Fruit fly (Drosophila melanogaster) whole organism, embryonic: ENCODE measurements around the gene CG1172.

ENCODE experiments used
- C15 ChIP-seq: fragments of 200-800 bp; sonication (Bioruptor generic); IDR thresholded peaks from 3 replicates; pipeline ENCODE4 v1.3.6; 2022; ENCODE audit warnings: missing biosample characterization, missing genetic modification characterization
- CG10959 ChIP-seq: fragments of 200-800 bp; sonication (Bioruptor generic); IDR thresholded peaks from 2 replicates; pipeline ENCODE4 v1.3.6; 2022; ENCODE audit warnings: missing biosample characterization, missing genetic modification characterization
- CG10979 ChIP-seq: fragments of 200-800 bp; sonication (Bioruptor generic); optimal IDR thresholded peaks from 2 replicates; lab custom pipeline; 2018; ENCODE audit warnings: missing biosample characterization, mild to moderate bottlenecking, missing genetic modification characterization, moderate library complexity
- CG11504 ChIP-seq: fragments of 200-800 bp; sonication (Bioruptor generic); optimal IDR thresholded peaks from 3 replicates; lab custom pipeline; 2019; ENCODE audit warnings: missing biosample characterization, mild to moderate bottlenecking, missing genetic modification characterization, moderate library complexity
- CG12155 ChIP-seq: fragments of 200-800 bp; sonication (Bioruptor generic); optimal IDR thresholded peaks from 3 replicates; lab custom pipeline; 2016; ENCODE audit warnings: missing biosample characterization, missing genetic modification characterization
- CG13287 ChIP-seq: fragments of 200-800 bp; sonication (Bioruptor generic); IDR thresholded peaks from 2 replicates; pipeline ENCODE4 v1.3.6; 2022; ENCODE audit warnings: missing biosample characterization, missing genetic modification characterization; ENCODE audit not compliant: partially characterized antibody
- CG13894 ChIP-seq: fragments of 200-800 bp; sonication (Bioruptor generic); optimal IDR thresholded peaks from 3 replicates; lab custom pipeline; 2018; ENCODE audit warnings: missing biosample characterization, mild to moderate bottlenecking, missing genetic modification characterization, moderate library complexity
- CG14860 ChIP-seq: fragments of 200-800 bp; sonication (Bioruptor generic); IDR thresholded peaks from 3 replicates; pipeline ENCODE4 v1.3.6; 2022; ENCODE audit warnings: missing biosample characterization, missing genetic modification characterization; ENCODE audit not compliant: partially characterized antibody
- CG15479 ChIP-seq: fragments of 200-800 bp; sonication (Bioruptor generic); optimal IDR thresholded peaks from 3 replicates; lab custom pipeline; 2019; ENCODE audit warnings: missing biosample characterization, mild to moderate bottlenecking, missing genetic modification characterization, moderate library complexity
- CG15514 ChIP-seq: fragments of 200-800 bp; sonication (Bioruptor generic); optimal IDR thresholded peaks from 3 replicates; lab custom pipeline; 2017; ENCODE audit warnings: missing biosample characterization, missing genetic modification characterization, mild to moderate bottlenecking, moderate library complexity, missing genetic modification reagents
- CG16815 ChIP-seq: fragments of 200-800 bp; sonication (Bioruptor generic); optimal IDR thresholded peaks from 3 replicates; lab custom pipeline; 2017; ENCODE audit warnings: missing biosample characterization, mild to moderate bottlenecking, missing genetic modification characterization
- CG17186 ChIP-seq: fragments of 200-800 bp; sonication (Bioruptor generic); optimal IDR thresholded peaks from 3 replicates; lab custom pipeline; 2017; ENCODE audit warnings: missing biosample characterization, missing genetic modification reagents, missing genetic modification characterization
- CG1792 ChIP-seq: fragments of 200-800 bp; sonication (Bioruptor generic); optimal IDR thresholded peaks from 2 replicates; lab custom pipeline; 2016; ENCODE audit warnings: missing biosample characterization, missing genetic modification characterization
- CG2875 ChIP-seq: fragments of 200-800 bp; sonication (Bioruptor generic); optimal IDR thresholded peaks from 2 replicates; lab custom pipeline; 2017; ENCODE audit warnings: missing biosample characterization, mild to moderate bottlenecking, missing genetic modification characterization, missing genetic modification reagents
- CG43689 ChIP-seq: fragments of 200-800 bp; sonication (Bioruptor generic); IDR thresholded peaks from 2 replicates; pipeline ENCODE4 v1.3.6; 2022; ENCODE audit warnings: missing biosample characterization, missing genetic modification characterization
- CG4820 ChIP-seq: fragments of 200-800 bp; sonication (Bioruptor generic); optimal IDR thresholded peaks from 3 replicates; lab custom pipeline; 2016; ENCODE audit warnings: missing biosample characterization, missing genetic modification characterization
- CG6654 ChIP-seq: fragments of 200-800 bp; sonication (Bioruptor generic); optimal IDR thresholded peaks from 2 replicates; lab custom pipeline; 2017; ENCODE audit warnings: missing biosample characterization, mild to moderate bottlenecking, missing genetic modification characterization
- CG8290 ChIP-seq, 3 experiments: fragments of 200-800 bp; sonication (Bioruptor generic); optimal IDR thresholded peaks; 2 replicates each; lab custom pipeline; 2016 to 2019; ENCODE audit warnings: missing biosample characterization in 3 of 3, missing genetic modification characterization in 3 of 3, mild to moderate bottlenecking in 2 of 3, moderate library complexity in 1 of 3
- Camta ChIP-seq: fragments of 200-800 bp; sonication (Bioruptor generic); optimal IDR thresholded peaks from 2 replicates; lab custom pipeline; 2016; ENCODE audit warnings: missing biosample characterization, missing genetic modification characterization
- D19A ChIP-seq: fragments of 200-800 bp; optimal IDR thresholded peaks from 3 replicates; lab custom pipeline; 2019; ENCODE audit warnings: missing biosample characterization, mild to moderate bottlenecking, missing genetic modification characterization, moderate library complexity
- Deaf1 ChIP-seq: fragments of 200-800 bp; optimal IDR thresholded peaks from 3 replicates; lab custom pipeline; 2019; ENCODE audit warnings: missing biosample characterization, mild to moderate bottlenecking, missing genetic modification characterization, moderate library complexity
- Dip2 ChIP-seq: fragments of 200-800 bp; sonication (Bioruptor generic); IDR thresholded peaks from 2 replicates; pipeline ENCODE4 v1.3.6; 2022; ENCODE audit warnings: missing biosample characterization, missing genetic modification characterization
- HLH54F ChIP-seq: fragments of 200-800 bp; sonication (Bioruptor generic); optimal IDR thresholded peaks from 3 replicates; lab custom pipeline; 2016; ENCODE audit warnings: missing biosample characterization, missing genetic modification characterization
- HLHmδ ChIP-seq: fragments of 200-800 bp; sonication (Bioruptor generic); optimal IDR thresholded peaks from 2 replicates; lab custom pipeline; 2018; ENCODE audit warnings: missing biosample characterization, mild to moderate bottlenecking, missing genetic modification characterization, moderate library complexity
- Lim3 ChIP-seq: fragments of 200-800 bp; sonication (Bioruptor generic); IDR thresholded peaks from 2 replicates; pipeline ENCODE4 v1.3.6; 2022; ENCODE audit warnings: missing biosample characterization, missing genetic modification characterization
- MESR4 ChIP-seq: fragments of 200-800 bp; sonication (Bioruptor generic); optimal IDR thresholded peaks from 2 replicates; lab custom pipeline; 2018; ENCODE audit warnings: missing biosample characterization, mild to moderate bottlenecking, missing genetic modification characterization, moderate library complexity
- Max ChIP-seq: fragments of 200-800 bp; sonication (Bioruptor generic); optimal IDR thresholded peaks from 2 replicates; lab custom pipeline; 2016; ENCODE audit warnings: missing biosample characterization, mild to moderate bottlenecking, missing genetic modification characterization
- NfI ChIP-seq: fragments of 200-800 bp; sonication (Bioruptor generic); optimal IDR thresholded peaks from 3 replicates; lab custom pipeline; 2018; ENCODE audit warnings: missing biosample characterization, mild to moderate bottlenecking, missing genetic modification characterization, moderate library complexity
- Scr ChIP-seq: fragments of 200-800 bp; sonication (Bioruptor generic); IDR thresholded peaks from 2 replicates; pipeline ENCODE4 v1.3.6; 2022; ENCODE audit warnings: missing biosample characterization, missing genetic modification characterization; ENCODE audit not compliant: partially characterized antibody
- Usf ChIP-seq: fragments of 200-800 bp; sonication (Bioruptor generic); optimal IDR thresholded peaks from 2 replicates; lab custom pipeline; 2017; ENCODE audit warnings: missing genotype, missing biosample characterization, missing genetic modification characterization
- ab ChIP-seq: fragments of 200-800 bp; sonication (Bioruptor generic); optimal IDR thresholded peaks from 2 replicates; lab custom pipeline; 2016; ENCODE audit warnings: missing biosample characterization, missing genetic modification characterization
- bigmax ChIP-seq: fragments of 200-800 bp; sonication (Bioruptor generic); optimal IDR thresholded peaks from 2 replicates; lab custom pipeline; 2018; ENCODE audit warnings: missing biosample characterization, mild to moderate bottlenecking, missing genetic modification characterization
- bsh ChIP-seq, 2 experiments: fragments of 200-800 bp; sonication (Bioruptor generic); optimal IDR thresholded peaks; 2 replicates each; lab custom pipeline; 2017 to 2018; ENCODE audit warnings: mild to moderate bottlenecking in 2 of 2, missing biosample characterization in 2 of 2, missing genetic modification characterization in 2 of 2, moderate library complexity in 1 of 2
- fd3F ChIP-seq: fragments of 200-800 bp; sonication (Bioruptor generic); optimal IDR thresholded peaks from 2 replicates; lab custom pipeline; 2018; ENCODE audit warnings: missing biosample characterization, mild to moderate bottlenecking, missing genetic modification characterization, moderate library complexity
- hb ChIP-seq: fragments of 200-800 bp; sonication (Bioruptor generic); IDR thresholded peaks from 3 replicates; pipeline ENCODE4 v1.3.6; 2022; ENCODE audit warnings: missing biosample characterization, missing genetic modification characterization; ENCODE audit not compliant: partially characterized antibody
- kah ChIP-seq: fragments of 200-800 bp; sonication (Bioruptor generic); optimal IDR thresholded peaks from 2 replicates; lab custom pipeline; 2018; ENCODE audit warnings: missing biosample characterization, mild to moderate bottlenecking, missing genetic modification characterization
- ken ChIP-seq: fragments of 200-800 bp; sonication (Bioruptor generic); IDR thresholded peaks from 3 replicates; pipeline ENCODE4 v1.3.6; 2022; ENCODE audit warnings: missing biosample characterization, missing genetic modification characterization
- klu ChIP-seq: fragments of 200-800 bp; sonication (Bioruptor generic); IDR thresholded peaks from 2 replicates; pipeline ENCODE4 v1.3.6; 2022; ENCODE audit warnings: missing biosample characterization, missing genetic modification characterization
- mirr ChIP-seq: fragments of 200-800 bp; sonication (Bioruptor generic); optimal IDR thresholded peaks from 3 replicates; lab custom pipeline; 2018; ENCODE audit warnings: missing biosample characterization, mild to moderate bottlenecking, missing genetic modification characterization
- oc ChIP-seq: fragments of 200-800 bp; sonication (Bioruptor generic); optimal IDR thresholded peaks from 2 replicates; lab custom pipeline; 2018; ENCODE audit warnings: missing biosample characterization, mild to moderate bottlenecking, missing genetic modification characterization, moderate library complexity
- peb ChIP-seq: fragments of 200-800 bp; sonication (Bioruptor generic); IDR thresholded peaks from 2 replicates; pipeline ENCODE4 v1.3.6; 2022; ENCODE audit warnings: missing biosample characterization, missing genetic modification characterization
- phol ChIP-seq: fragments of 200-800 bp; sonication (Bioruptor generic); optimal IDR thresholded peaks from 3 replicates; lab custom pipeline; 2018; ENCODE audit warnings: missing biosample characterization, mild to moderate bottlenecking, missing genetic modification characterization, moderate library complexity
- sr ChIP-seq: fragments of 200-800 bp; sonication (Bioruptor generic); IDR thresholded peaks from 3 replicates; pipeline ENCODE4 v1.3.6; 2022; ENCODE audit warnings: missing biosample characterization, missing genetic modification characterization
- ssp ChIP-seq: fragments of 200-800 bp; sonication (Bioruptor generic); IDR thresholded peaks from 2 replicates; pipeline ENCODE4 v1.3.6; 2022; ENCODE audit warnings: missing biosample characterization, missing genetic modification characterization
- stc ChIP-seq: fragments of 200-800 bp; sonication (Bioruptor generic); IDR thresholded peaks from 2 replicates; pipeline ENCODE4 v1.3.6; 2022; ENCODE audit warnings: missing biosample characterization, missing genetic modification characterization
- tll ChIP-seq, 2 experiments: fragments of 200-800 bp in 1 of 2; fragments of >200 bp in 1 of 2; sonication (Bioruptor generic) in 1 of 2; optimal IDR thresholded peaks; 2 replicates each; lab custom pipeline; 2017 to 2019; ENCODE audit warnings: missing biosample characterization in 2 of 2, missing genetic modification characterization in 2 of 2, mild to moderate bottlenecking in 1 of 2, moderate library complexity in 1 of 2
- tup ChIP-seq: fragments of 200-800 bp; sonication (Bioruptor generic); optimal IDR thresholded peaks from 2 replicates; lab custom pipeline; 2016; ENCODE audit warnings: missing biosample characterization, mild to moderate bottlenecking, missing genetic modification characterization, moderate library complexity
- unpg ChIP-seq: fragments of 200-800 bp; sonication (Bioruptor generic); optimal IDR thresholded peaks from 3 replicates; lab custom pipeline; 2018; ENCODE audit warnings: missing biosample characterization, mild to moderate bottlenecking, missing genetic modification characterization, moderate library complexity

The CG1172 gene

DNA sequence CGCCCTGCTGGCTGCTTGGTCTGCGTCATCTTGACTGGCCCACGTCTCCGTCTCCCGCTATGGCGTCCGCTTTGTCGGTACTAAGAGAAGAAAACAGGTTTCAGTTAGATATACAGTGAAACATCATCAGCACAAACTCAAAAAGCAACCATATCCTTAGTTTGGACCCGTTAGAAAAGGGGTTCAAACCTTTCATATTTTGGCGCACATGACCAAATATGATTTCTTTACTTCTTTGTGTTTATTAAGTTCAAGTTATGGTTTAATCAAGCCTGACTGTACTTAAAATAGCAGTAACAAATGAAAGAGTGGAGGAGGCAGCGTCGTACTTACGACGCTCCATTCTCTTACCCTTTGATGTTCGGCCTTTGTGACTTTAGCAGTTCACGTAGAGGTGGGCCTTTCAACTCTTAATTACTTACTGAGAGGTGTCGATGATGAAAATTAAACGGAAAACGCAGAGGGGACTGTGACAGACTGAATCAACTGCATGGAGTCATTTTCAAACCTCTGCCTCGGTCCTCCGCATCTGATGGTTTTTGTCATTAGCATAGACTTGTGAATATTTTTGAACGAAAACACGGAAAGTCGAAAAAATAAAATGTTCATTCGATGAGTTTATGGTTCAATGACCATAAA, 31.9 kb upstream of the CG1172 start (continued):
- TF ChIP-seq CG13287, result no peak
- no peak for TF ChIP-seq MESR4 (GFP tag; lab: Kevin White, UChicago)
- TF ChIP-seq CG16815 (GFP tag; lab: Kevin White, UChicago), result peak; percentile 68
- TF ChIP-seq Scr (GFP tag; lab: Robert Waterston, UW), result 0 out of 2 replicates have a peak, but pooled peaks have one; percentile 19
- peak; percentile 88 for TF ChIP-seq stc (GFP tag; lab: Robert Waterston, UW)
- TF ChIP-seq Lim3 (GFP tag; lab: Robert Waterston, UW), result peak; percentile 52; the same call in 1 of the 2 replicates
- no peak for TF ChIP-seq CG15479 (GFP tag; lab: Kevin White, UChicago)
- peak; percentile 46 for TF ChIP-seq Usf
- TF ChIP-seq CG2875 (GFP tag; lab: Kevin White, UChicago), result peak; percentile 55
- no peak for TF ChIP-seq kah (GFP tag; lab: Kevin White, UChicago)
- peak; percentile 76 for TF ChIP-seq phol (tag; lab: Kevin White, UChicago)
- peak; percentile 25; the same call in 1 of the 2 replicates for TF ChIP-seq Dip2 (GFP tag; lab: Robert Waterston, UW)
- TF ChIP-seq CG10979, result peak; percentile 77
- peak; percentile 79 for TF ChIP-seq Camta (GFP tag; lab: Kevin White, UChicago)
- peak; percentile 84 for TF ChIP-seq CG12155 (GFP tag; lab: Kevin White, UChicago)
- no peak for TF ChIP-seq tll (GFP tag; optimal IDR thresholded peaks at IDR 0.05; lab: Kevin White, UChicago)
- TF ChIP-seq unpg, result peak; percentile 85
- TF ChIP-seq CG43689, result peak; percentile 76
- peak; percentile 66 for TF ChIP-seq D19A
- TF ChIP-seq ab (GFP tag; lab: Kevin White, UChicago), result peak; percentile 61
- TF ChIP-seq bigmax (GFP tag; lab: Kevin White, UChicago), result no peak
- peak; percentile 79 for TF ChIP-seq NfI (GFP tag; lab: Kevin White, UChicago)
- no peak for TF ChIP-seq Deaf1 (tag; lab: Kevin White, UChicago)
- TF ChIP-seq fd3F, result peak; percentile 71
- TF ChIP-seq tup, result peak; percentile 66
- TF ChIP-seq Max (GFP tag; lab: Kevin White, UChicago), result peak; percentile 61
- TF ChIP-seq sr (GFP tag; lab: Robert Waterston, UW), result peak; percentile 63; the same call in 1 of the 3 replicates
- no peak for TF ChIP-seq hb (GFP tag; lab: Robert Waterston, UW)
- no peak for TF ChIP-seq CG17186 (GFP tag; lab: Kevin White, UChicago)
- TF ChIP-seq oc, result peak; percentile 79
- peak; percentile 65 for TF ChIP-seq ssp (GFP tag; lab: Robert Waterston, UW)
- TF ChIP-seq CG13894 (tag; lab: Kevin White, UChicago), result peak; percentile 65
- TF ChIP-seq HLH54F, result peak; percentile 82
- peak; percentile 72; the same call in 1 of the 3 replicates for TF ChIP-seq C15 (GFP tag; lab: Robert Waterston, UW)
- TF ChIP-seq CG6654 (GFP tag; lab: Kevin White, UChicago), result peak; percentile 55
- TF ChIP-seq HLHmδ (GFP tag; lab: Kevin White, UChicago), result no peak
- no peak for TF ChIP-seq mirr
- TF ChIP-seq klu (GFP tag; lab: Robert Waterston, UW), result peak; percentile 71
- peak; percentile 67 for TF ChIP-seq CG10959
- no peak for TF ChIP-seq peb (GFP tag; lab: Robert Waterston, UW)
- TF ChIP-seq CG8290 (GFP tag; optimal IDR thresholded peaks at IDR 0.05; lab: Kevin White, UChicago), result no peak
- peak in 1 of 2 experiments; percentile 87 for TF ChIP-seq CG8290 (tag; optimal IDR thresholded peaks at IDR 0.05; lab: Kevin White, UChicago)
- no peak for TF ChIP-seq CG14860 (GFP tag; lab: Robert Waterston, UW)
- peak; percentile 86 for TF ChIP-seq CG11504 (tag; lab: Kevin White, UChicago)
- TF ChIP-seq ken, result peak; percentile 88
- TF ChIP-seq CG15514 (GFP tag; lab: Kevin White, UChicago), result peak; percentile 67
- TF ChIP-seq bsh (GFP tag; optimal IDR thresholded peaks at IDR 0.05; lab: Kevin White, UChicago), result peak; percentile 87 to 90
- peak; percentile 79 for TF ChIP-seq CG4820 (GFP tag; lab: Kevin White, UChicago)
- TF ChIP-seq CG1792, result peak; percentile 77
